Fruit fly (Drosophila melanogaster) whole organism, pupa: ENCODE results near the gene arx.
A peak's percentile ranks its signal among the peaks of the same experiment; 100 is the strongest.

Experiments used
- CG10348 ChIP-seq: fragments of 200-800 bp; sonication (Bioruptor generic); IDR thresholded peaks from 2 replicates; pipeline ENCODE4 v1.3.6; 2022; ENCODE audit warnings: missing biosample characterization, missing genetic modification characterization
- CG12605 ChIP-seq: fragments of 200-800 bp; sonication (Bioruptor generic); IDR thresholded peaks from 2 replicates; pipeline ENCODE4 v1.3.6; 2022; ENCODE audit warnings: missing biosample characterization, missing genetic modification characterization
- CG13204 ChIP-seq: fragments of 200-800 bp; sonication (Bioruptor generic); optimal IDR thresholded peaks from 2 replicates; lab custom pipeline; 2018; ENCODE audit warnings: missing biosample characterization, mild to moderate bottlenecking, missing genetic modification characterization, moderate library complexity
- CG14655 ChIP-seq: fragments of 200-800 bp; sonication (Bioruptor generic); optimal IDR thresholded peaks from 3 replicates; lab custom pipeline; 2017; ENCODE audit warnings: mild to moderate bottlenecking, missing biosample characterization, missing genetic modification reagents, missing genetic modification characterization
- CG15710 ChIP-seq: fragments of 200-800 bp; sonication (Bioruptor generic); optimal IDR thresholded peaks from 2 replicates; lab custom pipeline; 2018; ENCODE audit warnings: missing biosample characterization, mild to moderate bottlenecking, missing genetic modification characterization, moderate library complexity
- CG17806 ChIP-seq: fragments of 200-800 bp; sonication (Bioruptor generic); optimal IDR thresholded peaks from 2 replicates; lab custom pipeline; 2018; ENCODE audit warnings: missing biosample characterization, mild to moderate bottlenecking, missing genetic modification characterization, moderate library complexity
- CG32121 ChIP-seq: fragments of 200-800 bp; sonication (Bioruptor generic); IDR thresholded peaks from 2 replicates; pipeline ENCODE4 v1.3.6; 2022; ENCODE audit warnings: missing biosample characterization, missing genetic modification characterization
- CG34367 ChIP-seq: fragments of 200-800 bp; sonication (Bioruptor generic); optimal IDR thresholded peaks from 2 replicates; lab custom pipeline; 2018; ENCODE audit warnings: missing biosample characterization, mild to moderate bottlenecking, missing genetic modification characterization
- CG4496 ChIP-seq: fragments of 200-800 bp; sonication (Bioruptor generic); IDR thresholded peaks from 3 replicates; pipeline ENCODE4 v1.3.6; 2022; ENCODE audit warnings: missing biosample characterization, missing genetic modification characterization
- CG8159 ChIP-seq: fragments of 200-800 bp; sonication (Bioruptor generic); optimal IDR thresholded peaks from 3 replicates; lab custom pipeline; 2018; ENCODE audit warnings: missing biosample characterization, mild to moderate bottlenecking, missing genetic modification characterization, moderate library complexity
- CG8301 ChIP-seq: fragments of 200-800 bp; sonication (Bioruptor generic); optimal IDR thresholded peaks from 2 replicates; lab custom pipeline; 2018; ENCODE audit warnings: missing biosample characterization, mild to moderate bottlenecking, missing genetic modification characterization
- CG9948 ChIP-seq: fragments of 200-800 bp; sonication (Bioruptor generic); optimal IDR thresholded peaks from 2 replicates; lab custom pipeline; 2018; ENCODE audit warnings: missing biosample characterization, mild to moderate bottlenecking, missing genetic modification characterization, moderate library complexity
- D1 ChIP-seq: fragments of 200-800 bp; sonication (Bioruptor generic); optimal IDR thresholded peaks from 2 replicates; lab custom pipeline; 2018; ENCODE audit warnings: missing biosample characterization, mild to moderate bottlenecking, missing genetic modification characterization, moderate library complexity
- EcR ChIP-seq: fragments of 200-800 bp; sonication (Bioruptor generic); optimal IDR thresholded peaks from 3 replicates; lab custom pipeline; 2019; ENCODE audit warnings: missing biosample characterization, missing genetic modification characterization, mild to moderate bottlenecking, moderate library complexity, missing genetic modification reagents
- Ets98B ChIP-seq: fragments of 200-800 bp; sonication (Bioruptor generic); IDR thresholded peaks from 2 replicates; pipeline ENCODE4 v1.3.6; 2022; ENCODE audit warnings: missing biosample characterization, missing genetic modification characterization
- Pif1A ChIP-seq: fragments of 200-800 bp; sonication (Bioruptor generic); optimal IDR thresholded peaks from 3 replicates; lab custom pipeline; 2016; ENCODE audit warnings: missing biosample characterization, missing genetic modification characterization
- Pif1B ChIP-seq: fragments of 200-800 bp; sonication (Bioruptor generic); optimal IDR thresholded peaks from 3 replicates; lab custom pipeline; 2016; ENCODE audit warnings: missing biosample characterization, missing genetic modification characterization
- Snoo ChIP-seq: fragments of 200-800 bp; sonication (Bioruptor generic); optimal IDR thresholded peaks from 3 replicates; lab custom pipeline; 2017; ENCODE audit warnings: missing biosample characterization, mild to moderate bottlenecking, missing genetic modification characterization, inconsistent platforms
- fd96Ca ChIP-seq: fragments of 200-800 bp; sonication (Bioruptor generic); IDR thresholded peaks from 3 replicates; pipeline ENCODE4 v1.3.6; 2022; ENCODE audit warnings: missing biosample characterization, missing genetic modification characterization
- gl ChIP-seq: fragments of 200-800 bp; sonication (Bioruptor generic); optimal IDR thresholded peaks from 2 replicates; lab custom pipeline; 2018; ENCODE audit warnings: missing biosample characterization, mild to moderate bottlenecking, missing genetic modification characterization
- rn ChIP-seq: fragments of 200-800 bp; sonication (Bioruptor generic); IDR thresholded peaks from 2 replicates; pipeline ENCODE4 v1.3.6; 2022; ENCODE audit warnings: missing biosample characterization, missing genetic modification characterization

arx gene

dm6 chr3L:18896297-18896863 is 5.0 kb downstream of the arx start:
- TF ChIP-seq D1, result no peak
- TF ChIP-seq fd96Ca (GFP tag; lab: Robert Waterston, UW), result no peak
- no peak for TF ChIP-seq CG10348 (GFP tag; lab: Robert Waterston, UW)
- TF ChIP-seq EcR (GFP tag; lab: Kevin White, UChicago), result peak; percentile 51
- no peak for TF ChIP-seq CG17806 (tag; lab: Kevin White, UChicago)
- TF ChIP-seq CG4496 (GFP tag; lab: Robert Waterston, UW), result 0 out of 3 replicates have a peak, but pooled peaks have one; percentile 53
- no peak for TF ChIP-seq CG8301 (tag; lab: Kevin White, UChicago)
- no peak for TF ChIP-seq Pif1A (GFP tag; lab: Kevin White, UChicago)
- no peak for TF ChIP-seq rn (GFP tag; lab: Robert Waterston, UW)
- no peak for TF ChIP-seq CG13204 (GFP tag; lab: Kevin White, UChicago)
- TF ChIP-seq CG34367 (tag; lab: Kevin White, UChicago), result no peak
- no peak for TF ChIP-seq CG9948 (tag; lab: Kevin White, UChicago)
- TF ChIP-seq CG8159 (tag; lab: Kevin White, UChicago), result no peak
- TF ChIP-seq Ets98B, result no peak
- TF ChIP-seq gl (tag; lab: Kevin White, UChicago), result no peak
- no peak for TF ChIP-seq CG15710 (tag; lab: Kevin White, UChicago)
- TF ChIP-seq, all 21 proteins: peak for 2

- TF ChIP-seq Snoo (tag; lab: Kevin White, UChicago), result no peak
- no peak for TF ChIP-seq Pif1A (GFP tag; lab: Kevin White, UChicago)
- TF ChIP-seq CG8301 (tag; lab: Kevin White, UChicago), result no peak
- peak; percentile 46; the same call in 1 of the 2 replicates for TF ChIP-seq CG12605 (GFP tag; lab: Robert Waterston, UW)
- TF ChIP-seq CG14655 (GFP tag; lab: Kevin White, UChicago), result no peak
- no peak for TF ChIP-seq CG8159 (tag; lab: Kevin White, UChicago)
- no peak for TF ChIP-seq CG13204 (GFP tag; lab: Kevin White, UChicago)
- no peak for TF ChIP-seq fd96Ca (GFP tag; lab: Robert Waterston, UW)
- no peak for TF ChIP-seq gl (tag; lab: Kevin White, UChicago)
- TF ChIP-seq Pif1B, result no peak
- TF ChIP-seq CG34367 (tag; lab: Kevin White, UChicago), result no peak
- no peak for TF ChIP-seq EcR (GFP tag; lab: Kevin White, UChicago)
- no peak for TF ChIP-seq rn (GFP tag; lab: Robert Waterston, UW)
- peak; percentile 77 for TF ChIP-seq CG4496 (GFP tag; lab: Robert Waterston, UW)
- no peak for TF ChIP-seq CG10348 (GFP tag; lab: Robert Waterston, UW)
- peak; percentile 27; the same call in 1 of the 2 replicates for TF ChIP-seq CG32121 (GFP tag; lab: Robert Waterston, UW)
- TF ChIP-seq Ets98B, result peak; percentile 63; the same call in 1 of the 2 replicates
- no peak for TF ChIP-seq CG17806 (tag; lab: Kevin White, UChicago)
- no peak for TF ChIP-seq D1
Measured at dm6 chr3L:18895079-18895478, 6.3 kb downstream of the arx start.

dm6 chr3L:18891986-18892385 is 9.4 kb downstream of the arx start, which contains the start of gene NijB:
Gene NijB, plus strand, starts transcription at chr3L:18892383.
- TF ChIP-seq EcR (GFP tag; lab: Kevin White, UChicago), result peak; percentile 83
- TF ChIP-seq CG9948 (tag; lab: Kevin White, UChicago), result no peak

- TF ChIP-seq CG4496 (GFP tag; lab: Robert Waterston, UW) (peak; percentile 88), CG14655 (GFP tag; lab: Kevin White, UChicago) (peak; percentile 100), CG34367 (tag; lab: Kevin White, UChicago) (peak; percentile 99), CG15710 (tag; lab: Kevin White, UChicago) (peak; percentile 99), CG9948 (tag; lab: Kevin White, UChicago) (peak; percentile 99), CG17806 (tag; lab: Kevin White, UChicago) (peak; percentile 99), Ets98B (peak; percentile 80), CG10348 (GFP tag; lab: Robert Waterston, UW) (peak; percentile 69; the same call in 1 of the 2 replicates), Snoo (tag; lab: Kevin White, UChicago) (peak; percentile 99), CG13204 (GFP tag; lab: Kevin White, UChicago) (peak; percentile 94), gl (tag; lab: Kevin White, UChicago) (peak; percentile 90), CG12605 (GFP tag; lab: Robert Waterston, UW) (peak; percentile 81), CG32121 (GFP tag; lab: Robert Waterston, UW) (peak; percentile 95), fd96Ca (GFP tag; lab: Robert Waterston, UW) (peak; percentile 65; the same call in 2 of the 3 replicates), Pif1B (peak; percentile 96), CG8301 (tag; lab: Kevin White, UChicago) (peak; percentile 99), rn (GFP tag; lab: Robert Waterston, UW) (peak; percentile 81), Pif1A (GFP tag; lab: Kevin White, UChicago) (peak; percentile 94), CG8159 (tag; lab: Kevin White, UChicago) (peak; percentile 98), D1 (peak; percentile 98), EcR (GFP tag; lab: Kevin White, UChicago) (peak; percentile 70)
Measured at dm6 chr3L:18890283-18891175, 10.8 kb downstream of the arx start, which contains the start of gene CG3961. Gene CG3961, minus strand, starts transcription at chr3L:18890483.
